Worm (Caenorhabditis elegans) whole organism, mixed stage, embryonic: ENCODE data around the gene ssp-36.
"Not testable (repeated sequence)": the region's sequence is repeated elsewhere in the genome, so short reads cannot be mapped to it uniquely, and the experiment has no call there.

ENCODE experiments used
- bed-3 ChIP-seq: fragments of 200-800 bp; sonication (Bioruptor generic); optimal IDR thresholded peaks from 3 replicates; lab custom pipeline; 2018; ENCODE audit warnings: mild to moderate bottlenecking, missing genetic modification characterization, moderate library complexity, missing compliant biosample characterization
- ceh-39 ChIP-seq: fragments of 150-350 bp; optimal IDR thresholded peaks from 2 replicates; lab custom pipeline; 2014; ENCODE audit warnings: missing biosample characterization, missing genetic modification characterization
- ceh-43 ChIP-seq: fragments of 200-800 bp; sonication (Bioruptor generic); optimal IDR thresholded peaks from 2 replicates; lab custom pipeline; 2018; ENCODE audit warnings: mild to moderate bottlenecking, missing genetic modification characterization, moderate library complexity, missing compliant biosample characterization
- ceh-83 ChIP-seq: fragments of 200-800 bp; sonication (Bioruptor generic); optimal IDR thresholded peaks from 2 replicates; lab custom pipeline; 2018; ENCODE audit warnings: mild to moderate bottlenecking, missing genetic modification characterization, missing compliant biosample characterization
- ces-1 ChIP-seq: fragments of 150-350 bp; optimal IDR thresholded peaks from 2 replicates; lab custom pipeline; 2014; ENCODE audit warnings: missing biosample characterization, missing genetic modification reagents, missing genetic modification characterization
- cnd-1 ChIP-seq: fragments of 200-800 bp; sonication (Bioruptor generic); optimal IDR thresholded peaks from 2 replicates; lab custom pipeline; 2018; ENCODE audit warnings: mild to moderate bottlenecking, missing genetic modification characterization, missing compliant biosample characterization
- drap-1 ChIP-seq: fragments of 200-800 bp; sonication (Bioruptor generic); optimal IDR thresholded peaks from 3 replicates; lab custom pipeline; 2018; ENCODE audit warnings: mild to moderate bottlenecking, missing genetic modification characterization, missing compliant biosample characterization
- elt-1 ChIP-seq: sonication (generic microtip); optimal IDR thresholded peaks from 2 replicates; lab custom pipeline; 2017; ENCODE audit warnings: missing genetic modification characterization, mild to moderate bottlenecking, missing compliant biosample characterization, antibody characterized with exemption, moderate library complexity, borderline replicate concordance; ENCODE audit not compliant: insufficient read depth
- flh-1 ChIP-seq: fragments of 200-800 bp; sonication (Bioruptor generic); optimal IDR thresholded peaks from 2 replicates; lab custom pipeline; 2018; ENCODE audit warnings: mild to moderate bottlenecking, missing genetic modification characterization, moderate library complexity, missing compliant biosample characterization
- ham-2 ChIP-seq: fragments of 200-800 bp; sonication (Bioruptor generic); optimal IDR thresholded peaks from 2 replicates; lab custom pipeline; 2018; ENCODE audit warnings: mild to moderate bottlenecking, missing genetic modification characterization, missing compliant biosample characterization
- lin-13 ChIP-seq: fragments of 150-350 bp; optimal IDR thresholded peaks from 2 replicates; lab custom pipeline; 2014; ENCODE audit warnings: missing biosample characterization, missing genetic modification characterization
- lin-32 ChIP-seq: fragments of 200-800 bp; sonication (Bioruptor generic); optimal IDR thresholded peaks from 2 replicates; lab custom pipeline; 2018; ENCODE audit warnings: mild to moderate bottlenecking, missing genetic modification characterization, missing compliant biosample characterization
- lsy-2 ChIP-seq: fragments of 150-350 bp; optimal IDR thresholded peaks from 2 replicates; lab custom pipeline; 2014; ENCODE audit warnings: missing biosample characterization, missing genetic modification characterization
- mep-1 ChIP-seq: fragments of 150-350 bp; optimal IDR thresholded peaks from 2 replicates; lab custom pipeline; 2017; ENCODE audit warnings: missing biosample characterization, missing genetic modification reagents, missing genetic modification characterization, inconsistent platforms
- nhr-12 ChIP-seq: fragments of 150-350 bp; optimal IDR thresholded peaks from 2 replicates; lab custom pipeline; 2014; ENCODE audit warnings: missing biosample characterization, missing genetic modification characterization
- nhr-2 ChIP-seq: fragments of 150-350 bp; optimal IDR thresholded peaks from 2 replicates; lab custom pipeline; 2014; ENCODE audit warnings: missing biosample characterization, missing genetic modification characterization
- nhr-28 ChIP-seq: fragments of 150-350 bp; optimal IDR thresholded peaks from 2 replicates; lab custom pipeline; 2014; ENCODE audit warnings: missing biosample characterization, missing genetic modification characterization
- pha-4 ChIP-seq: fragments of 150-350 bp; optimal IDR thresholded peaks from 2 replicates; lab custom pipeline; 2018; ENCODE audit warnings: missing biosample characterization, missing genetic modification reagents, missing genetic modification characterization
- sem-2 ChIP-seq: fragments of 200-800 bp; sonication (Bioruptor generic); optimal IDR thresholded peaks from 2 replicates; lab custom pipeline; 2018; ENCODE audit warnings: mild to moderate bottlenecking, missing genetic modification characterization, missing compliant biosample characterization
- snpc-4 ChIP-seq: fragments of 150-350 bp; optimal IDR thresholded peaks from 2 replicates; lab custom pipeline; 2014; ENCODE audit warnings: missing biosample characterization, missing genetic modification characterization
- tbx-8 ChIP-seq: fragments of 200-800 bp; sonication (Bioruptor generic); optimal IDR thresholded peaks from 2 replicates; lab custom pipeline; 2018; ENCODE audit warnings: mild to moderate bottlenecking, missing genetic modification characterization, moderate library complexity, missing compliant biosample characterization
- unc-120 ChIP-seq: sonication (generic microtip); optimal IDR thresholded peaks from 2 replicates; lab custom pipeline; 2017; ENCODE audit warnings: missing genetic modification characterization, missing compliant biosample characterization; ENCODE audit not compliant: poor library complexity, severe bottlenecking
- unc-62 ChIP-seq: fragments of 150-350 bp; optimal IDR thresholded peaks from 2 replicates; lab custom pipeline; 2014; ENCODE audit warnings: missing biosample characterization, missing genetic modification reagents, missing genetic modification characterization
- zip-8 ChIP-seq: fragments of 150-350 bp; optimal IDR thresholded peaks from 2 replicates; lab custom pipeline; 2014; ENCODE audit warnings: missing biosample characterization, missing genetic modification characterization
- ztf-11 ChIP-seq: fragments of 150-350 bp; optimal IDR thresholded peaks from 2 replicates; lab custom pipeline; 2014; ENCODE audit warnings: missing biosample characterization, missing genetic modification characterization

Gene ssp-36

DNA sequence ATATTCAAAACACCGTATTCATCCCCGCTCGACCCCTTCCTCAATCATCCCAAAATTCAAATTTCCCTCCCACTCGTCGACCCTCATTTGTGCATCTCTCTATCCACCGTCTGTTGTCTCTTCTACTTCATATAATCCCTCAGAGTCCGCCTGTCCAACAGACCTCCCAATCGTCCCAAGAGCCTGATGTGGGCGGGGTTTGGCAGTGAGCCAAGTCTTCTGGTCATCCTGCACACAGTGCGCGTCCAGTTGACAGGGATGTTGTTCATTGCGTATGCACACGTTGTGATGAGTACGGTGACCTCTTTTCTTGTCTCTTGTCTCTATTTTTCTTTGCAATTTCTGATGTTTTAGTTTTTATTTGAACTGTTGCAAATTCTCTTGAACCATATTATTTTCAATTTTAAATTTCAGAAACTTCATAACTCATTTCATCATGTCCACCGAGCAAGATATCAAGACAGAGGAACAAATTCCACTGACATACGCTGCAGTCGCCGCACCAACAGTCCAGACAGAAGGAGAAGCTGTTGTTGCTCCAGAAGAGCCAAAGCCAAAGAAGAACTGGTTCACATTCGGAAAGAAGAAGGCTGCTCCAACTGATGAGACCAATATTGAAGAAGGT, 6.1 kb upstream of the ssp-36 start, which contains the start of gene cav-1 (continued):
- TF ChIP-seq sem-2 (GFP tag; lab: Kevin White, UChicago): no peak
- peak; percentile 10 for TF ChIP-seq lin-13
- peak; percentile 64 for TF ChIP-seq ceh-39
- peak; percentile 40 for TF ChIP-seq nhr-2 (tag; lab: Kevin White, UChicago)
- TF ChIP-seq ham-2 (GFP tag; lab: Kevin White, UChicago): no peak
- TF ChIP-seq, all 35 proteins: peak for 12

ce11 chrIV:9770798-9771197, 4.6 kb upstream of the ssp-36 start:
- TF ChIP-seq ham-2 (GFP tag; lab: Kevin White, UChicago): no peak
- TF ChIP-seq flh-1: no peak
- TF ChIP-seq cnd-1 (tag; lab: Kevin White, UChicago): peak; percentile 80
- TF ChIP-seq mep-1 (tag; lab: Kevin White, UChicago): peak; percentile 2
- TF ChIP-seq unc-62 (GFP tag; lab: Kevin White, UChicago): peak; percentile 100
- no peak for TF ChIP-seq nhr-28 (tag; lab: Kevin White, UChicago)
- TF ChIP-seq ceh-43 (GFP tag; lab: Kevin White, UChicago): no peak
- peak; percentile 68 for TF ChIP-seq elt-1
- TF ChIP-seq pha-4: no peak
- no peak for TF ChIP-seq ceh-83 (GFP tag; lab: Kevin White, UChicago)
- TF ChIP-seq ceh-39: peak; percentile 65
- TF ChIP-seq nhr-12: peak; percentile 5
- peak; percentile 25 for TF ChIP-seq ztf-11 (tag; lab: Kevin White, UChicago)
- no peak for TF ChIP-seq drap-1
- peak; percentile 53 for TF ChIP-seq lsy-2 (tag; lab: Kevin White, UChicago)
- peak; percentile 93 for TF ChIP-seq zip-8
- no peak for TF ChIP-seq unc-120 (tag; lab: Kevin White, UChicago)
- TF ChIP-seq nhr-2 (tag; lab: Kevin White, UChicago): peak; percentile 95
- peak; percentile 64 for TF ChIP-seq lin-32 (GFP tag; lab: Kevin White, UChicago)
- TF ChIP-seq ces-1: no peak

- TF ChIP-seq mep-1 (tag; lab: Kevin White, UChicago); lin-32 (GFP tag; lab: Kevin White, UChicago); flh-1: not testable (repeated sequence)
Measured at ce11 chrIV:9769746-9770145, 3.6 kb upstream of the ssp-36 start, which contains the start of gene msp-78. Gene msp-78 (plus strand): TSS chrIV:9770046.

- not testable (repeated sequence) for TF ChIP-seq drap-1; ztf-11 (tag; lab: Kevin White, UChicago); lin-32 (GFP tag; lab: Kevin White, UChicago)
- TF ChIP-seq, all 35 proteins: peak for 0; not testable (repeated sequence) for 35
Measured at ce11 chrIV:9767054-9767453, 904 bp upstream of the ssp-36 start, which contains the start of gene msp-79. Gene msp-79 (minus strand): TSS chrIV:9767154.

DNA sequence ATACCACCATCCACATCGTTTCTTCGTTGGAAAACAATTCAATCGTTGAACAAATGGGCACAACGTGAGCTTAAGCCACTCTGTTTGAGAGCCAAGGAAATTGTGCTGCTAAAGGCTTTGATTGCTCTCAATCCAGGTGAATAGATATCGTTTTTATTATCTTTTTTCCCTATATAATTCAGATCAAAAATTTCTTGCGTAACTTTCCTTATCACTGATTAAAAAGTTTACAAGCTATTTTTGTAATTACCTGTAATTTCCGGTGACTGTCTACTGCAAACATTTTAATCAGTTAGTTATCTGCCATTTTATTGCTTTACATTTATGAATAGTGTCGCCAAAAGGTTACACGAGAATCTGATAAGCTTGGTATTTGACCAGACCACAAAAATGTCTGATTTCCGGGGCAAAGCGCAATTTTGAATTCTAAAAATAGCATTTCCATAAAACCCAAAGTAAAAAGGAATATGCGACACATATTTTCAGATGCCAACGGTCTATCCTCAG, 3.4 kb downstream of the ssp-36 start:
- TF ChIP-seq lin-13 (no peak), lsy-2 (tag; lab: Kevin White, UChicago) (no peak), tbx-8 (GFP tag; lab: Kevin White, UChicago) (no peak), lin-32 (GFP tag; lab: Kevin White, UChicago) (no peak), pha-4 (no peak), ces-1 (no peak)

ce11 chrIV:9761751-9762150, 4.4 kb downstream of the ssp-36 start:
- no peak for TF ChIP-seq snpc-4
- TF ChIP-seq nhr-12: no peak
- no peak for TF ChIP-seq tbx-8 (GFP tag; lab: Kevin White, UChicago)
- TF ChIP-seq lsy-2 (tag; lab: Kevin White, UChicago): no peak
- no peak for TF ChIP-seq pha-4
- no peak for TF ChIP-seq ceh-43 (GFP tag; lab: Kevin White, UChicago)
- TF ChIP-seq lin-32 (GFP tag; lab: Kevin White, UChicago): no peak

ce11 chrIV:9757425-9757740, 8.8 kb downstream of the ssp-36 start, which contains the start of gene nhr-97:
Gene nhr-97 (plus strand): TSS chrIV:9757641.
- TF ChIP-seq ceh-83 (GFP tag; lab: Kevin White, UChicago): no peak
- TF ChIP-seq bed-3 (GFP tag; lab: Kevin White, UChicago): no peak
- TF ChIP-seq, all 35 proteins: peak for 0
